Fruit fly (Drosophila melanogaster): ENCODE data around the gene ovo.

DNA sequence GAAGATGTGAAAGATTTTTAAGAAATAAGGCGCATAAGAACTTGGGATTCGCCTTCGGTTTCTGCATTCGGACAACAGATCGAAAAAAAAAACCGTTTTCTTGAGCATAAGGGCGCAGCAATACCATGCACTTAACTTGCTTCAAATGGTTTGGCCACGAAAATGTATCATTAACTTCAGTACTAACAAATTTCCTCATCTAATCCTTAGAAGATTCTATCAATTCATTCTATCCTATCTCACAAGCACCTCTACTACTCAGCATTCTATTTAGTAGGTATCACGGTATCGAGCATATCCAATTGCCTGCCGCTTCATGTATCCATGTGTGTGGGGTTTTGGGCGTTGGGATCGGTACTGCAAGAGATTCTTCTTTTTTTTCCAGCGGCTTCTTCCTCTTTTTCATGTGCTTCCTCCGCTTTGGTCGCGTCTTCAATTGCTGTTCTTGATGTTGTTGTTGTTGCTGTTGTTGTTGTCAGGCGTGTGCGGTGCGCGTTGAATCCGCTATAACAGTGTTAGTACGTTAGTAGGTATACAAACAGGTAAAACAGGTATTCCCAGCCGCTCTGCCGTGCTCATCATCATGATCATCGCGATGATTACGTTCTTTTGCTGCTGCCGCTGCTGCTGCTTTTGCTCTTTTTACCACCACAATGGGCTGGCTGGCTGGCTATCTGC is 3.5 kb upstream of the ovo start:
- TF ChIP-seq CG6276 (GFP tag; optimal IDR thresholded peaks at IDR 0.05) = no peak
- TF ChIP-seq vri (GFP tag; optimal IDR thresholded peaks at IDR 0.05) = peak; percentile 62
- TF ChIP-seq ss (GFP tag; optimal IDR thresholded peaks at IDR 0.05) = peak; percentile 31 to 33
- peak; percentile 5 for TF ChIP-seq CG8632 (GFP tag; optimal IDR thresholded peaks at IDR 0.05)
- TF ChIP-seq CG15336 (GFP tag; IDR thresholded peaks at IDR 0.05) = no peak
- peak; percentile 15 for TF ChIP-seq Eip93F (GFP tag; optimal IDR thresholded peaks at IDR 0.05)
- peak; percentile 76 for TF ChIP-seq Sox102F (GFP tag; optimal IDR thresholded peaks at IDR 0.05)

Measured in whole organism, prepupa.